Worm (Caenorhabditis elegans): ENCODE results near the gene T25B9.1.

Gene T25B9.1

ce11 chrIV:10718075-10718474 is 31.9 kb downstream of the T25B9.1 start:
- no peak for TF ChIP-seq unc-62 (GFP tag; optimal IDR thresholded peaks at IDR 0.05)

- no peak for TF ChIP-seq unc-62 (GFP tag; optimal IDR thresholded peaks at IDR 0.05)
Observed at ce11 chrIV:10716348-10716747, 33.6 kb downstream of the T25B9.1 start, which contains the start of gene ncx-3. TSS of gene ncx-3 (plus strand) at chrIV:10716648.

- no peak for TF ChIP-seq unc-62 (GFP tag; optimal IDR thresholded peaks at IDR 0.05)
Observed at ce11 chrIV:10714594-10714993, 35.3 kb downstream of the T25B9.1 start.

ce11 chrIV:10711729-10712128 is 38.2 kb downstream of the T25B9.1 start, which contains the start of gene glb-21:
TSS of gene glb-21 (minus strand) at chrIV:10711794.
- TF ChIP-seq unc-62 (GFP tag; optimal IDR thresholded peaks at IDR 0.05) = no peak

- TF ChIP-seq unc-62 (GFP tag; optimal IDR thresholded peaks at IDR 0.05) = no peak
Observed at ce11 chrIV:10706090-10706489, 43.9 kb downstream of the T25B9.1 start, which contains the start of gene R102.6. TSS of gene R102.6 (minus strand) at chrIV:10706190.

- TF ChIP-seq unc-62 (GFP tag; optimal IDR thresholded peaks at IDR 0.05) = no peak
Observed at ce11 chrIV:10705176-10705575, 44.8 kb downstream of the T25B9.1 start, which contains the start of gene R102.10. TSS of gene R102.10 (plus strand) at chrIV:10705476.

- TF ChIP-seq unc-62 (GFP tag; optimal IDR thresholded peaks at IDR 0.05) = no peak
Observed at ce11 chrIV:10701866-10702458, 48.0 kb downstream of the T25B9.1 start.

ce11 chrIV:10699660-10700059 is 50.3 kb downstream of the T25B9.1 start, which contains the start of gene R102.11:
TSS of gene R102.11 (minus strand) at chrIV:10699760.
- TF ChIP-seq unc-62 (GFP tag; optimal IDR thresholded peaks at IDR 0.05) = no peak

ce11 chrIV:10699000-10699399 is 50.9 kb downstream of the T25B9.1 start:
- no peak for TF ChIP-seq unc-62 (GFP tag; optimal IDR thresholded peaks at IDR 0.05)

ce11 chrIV:10698486-10698885 is 51.5 kb downstream of the T25B9.1 start:
- no peak for TF ChIP-seq unc-62 (GFP tag; optimal IDR thresholded peaks at IDR 0.05)

Data from whole organism, dauer.